Fruit fly (Drosophila melanogaster) whole organism: ENCODE results near the gene Atac1.

Experiments used
- CG8478 ChIP-seq: fragments of >200 bp; optimal IDR thresholded peaks from 2 replicates; lab custom pipeline; 2018; ENCODE audit warnings: inconsistent platforms
- Dll ChIP-seq: fragments of >200 bp; optimal IDR thresholded peaks from 2 replicates; lab custom pipeline; 2017
- EcR ChIP-seq, 2 experiments: fragments of >200 bp; optimal IDR thresholded peaks; 2 replicates each; lab custom pipeline; 2017; ENCODE audit warnings: missing biosample characterization in 2 of 2, missing genetic modification characterization in 2 of 2, missing genetic modification reagents in 2 of 2
- pan ChIP-seq: fragments of >200 bp; optimal IDR thresholded peaks from 2 replicates; lab custom pipeline; 2017
- psq ChIP-seq: fragments of >200 bp; optimal IDR thresholded peaks from 2 replicates; lab custom pipeline; 2017
- usp ChIP-seq: fragments of >200 bp; optimal IDR thresholded peaks from 2 replicates; lab custom pipeline; 2017; ENCODE audit warnings: missing biosample characterization, missing genetic modification characterization, mixed read lengths

Atac1 gene

dm6 chr2L:6960165-6960564 lies at the start of gene Atac1, which contains the start of gene Hmgcl:
Gene Atac1, minus strand, starts transcription at chr2L:6960328.
Gene Hmgcl, plus strand, starts transcription at chr2L:6960377.
- TF ChIP-seq psq (no peak), EcR (GFP tag; optimal IDR thresholded peaks at IDR 0.05; lab: Kevin White, UChicago) (no peak), Dll (lab: Kevin White, UChicago) (no peak), usp (no peak), pan (lab: Kevin White, UChicago) (no peak), CG8478 (lab: Kevin White, UChicago) (no peak)

- TF ChIP-seq psq (no peak), pan (lab: Kevin White, UChicago) (no peak), Dll (lab: Kevin White, UChicago) (no peak), usp (no peak), EcR (GFP tag; optimal IDR thresholded peaks at IDR 0.05; lab: Kevin White, UChicago) (no peak), CG8478 (lab: Kevin White, UChicago) (no peak)
These were observed 47.4 kb upstream of the Atac1 start for dm6 chr2L:7007564-7007963.

DNA sequence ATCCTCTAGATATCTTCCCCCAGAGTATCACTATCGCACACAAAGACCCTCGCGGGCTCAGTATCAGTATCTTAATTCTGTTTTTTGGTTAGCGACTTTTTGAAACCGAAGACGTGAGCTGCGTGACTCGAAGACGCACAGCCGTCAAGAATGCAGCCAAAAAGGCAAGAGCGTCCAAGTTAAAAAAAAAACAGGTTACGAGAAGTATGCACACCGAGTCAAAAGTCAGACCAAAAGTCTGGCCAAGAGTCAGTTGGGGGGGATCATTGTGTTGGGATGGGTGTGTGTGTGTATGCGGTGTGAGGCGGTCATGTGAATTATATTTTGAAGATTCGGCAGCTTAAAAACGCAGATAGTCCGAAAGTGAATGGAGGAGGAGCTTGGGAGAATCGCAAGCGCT lies 45.4 kb upstream of the Atac1 start:
- TF ChIP-seq Dll (lab: Kevin White, UChicago) (no peak), usp (no peak), psq (no peak)

dm6 chr2L:7004304-7004703 lies 44.2 kb upstream of the Atac1 start:
- TF ChIP-seq psq (no peak), EcR (GFP tag; optimal IDR thresholded peaks at IDR 0.05; lab: Kevin White, UChicago) (no peak), pan (lab: Kevin White, UChicago) (no peak), CG8478 (lab: Kevin White, UChicago) (no peak), Dll (lab: Kevin White, UChicago) (no peak), usp (no peak)

DNA sequence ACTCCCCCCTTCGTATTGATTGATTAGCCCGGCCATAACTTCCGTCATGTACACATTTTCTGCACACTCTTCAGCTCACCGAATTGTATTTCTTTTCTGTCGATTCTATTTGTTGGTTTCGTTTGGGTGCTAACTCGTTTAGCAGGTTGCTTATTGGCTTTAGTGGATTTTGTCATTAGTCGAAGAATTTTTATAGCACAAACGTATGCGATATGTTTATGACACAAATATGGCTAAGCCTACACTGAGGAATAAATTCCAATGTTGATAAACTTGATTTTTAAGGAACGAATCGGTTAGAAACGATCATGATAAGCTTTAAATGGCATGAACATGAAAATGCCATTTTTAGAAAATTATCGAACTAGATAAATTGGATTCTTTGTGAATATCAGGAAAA lies 38.6 kb upstream of the Atac1 start:
- TF ChIP-seq psq = no peak
- TF ChIP-seq pan (lab: Kevin White, UChicago) = no peak
- TF ChIP-seq EcR (GFP tag; optimal IDR thresholded peaks at IDR 0.05; lab: Kevin White, UChicago) = no peak
- TF ChIP-seq usp = no peak
- no peak for TF ChIP-seq CG8478 (lab: Kevin White, UChicago)
- TF ChIP-seq Dll (lab: Kevin White, UChicago) = no peak

- TF ChIP-seq EcR (GFP tag; optimal IDR thresholded peaks at IDR 0.05; lab: Kevin White, UChicago) = no peak
- TF ChIP-seq psq = no peak
- TF ChIP-seq usp = no peak
- no peak for TF ChIP-seq pan (lab: Kevin White, UChicago)
These were observed 31.0 kb upstream of the Atac1 start for dm6 chr2L:6991085-6991484.

dm6 chr2L:6971597-6972036 lies 11.5 kb upstream of the Atac1 start, which contains the start of gene snRNP-U1-70K:
Gene snRNP-U1-70K, minus strand, starts transcription at chr2L:6971737.
- TF ChIP-seq usp (no peak), CG8478 (lab: Kevin White, UChicago) (no peak), EcR (GFP tag; optimal IDR thresholded peaks at IDR 0.05; lab: Kevin White, UChicago) (no peak), Dll (lab: Kevin White, UChicago) (no peak), psq (no peak), pan (lab: Kevin White, UChicago) (no peak)

- TF ChIP-seq CG8478 (lab: Kevin White, UChicago) = no peak
- TF ChIP-seq EcR (GFP tag; optimal IDR thresholded peaks at IDR 0.05; lab: Kevin White, UChicago) = no peak
- no peak for TF ChIP-seq psq
- no peak for TF ChIP-seq usp
- no peak for TF ChIP-seq pan (lab: Kevin White, UChicago)
- no peak for TF ChIP-seq Dll (lab: Kevin White, UChicago)
These were observed 10.7 kb upstream of the Atac1 start for dm6 chr2L:6970813-6971212.

DNA sequence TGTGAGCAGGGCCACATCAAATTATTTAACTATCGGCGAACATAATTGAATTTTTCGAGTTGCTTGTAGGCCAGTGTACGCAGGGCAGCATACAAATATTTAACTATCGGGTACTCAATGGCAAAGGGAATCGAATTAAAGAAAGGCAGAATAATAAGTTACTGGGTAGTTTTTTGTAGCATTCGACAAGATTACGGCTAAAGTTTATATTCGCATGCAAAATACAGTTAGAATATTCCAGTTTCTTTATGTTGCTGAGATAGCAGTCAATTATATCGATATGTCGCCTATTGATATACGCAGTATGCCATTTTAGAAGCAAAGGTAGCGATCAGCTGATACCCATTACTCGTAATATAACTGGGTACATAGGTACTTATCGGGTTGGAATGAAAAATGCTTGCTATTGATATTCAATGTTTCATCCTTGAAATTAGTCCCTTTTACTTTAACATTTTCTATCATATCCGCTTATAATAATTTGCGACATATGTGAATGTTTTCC lies 7.9 kb upstream of the Atac1 start:
- TF ChIP-seq pan (lab: Kevin White, UChicago) (peak; percentile 89), EcR (GFP tag; optimal IDR thresholded peaks at IDR 0.05; lab: Kevin White, UChicago) (no peak)

DNA sequence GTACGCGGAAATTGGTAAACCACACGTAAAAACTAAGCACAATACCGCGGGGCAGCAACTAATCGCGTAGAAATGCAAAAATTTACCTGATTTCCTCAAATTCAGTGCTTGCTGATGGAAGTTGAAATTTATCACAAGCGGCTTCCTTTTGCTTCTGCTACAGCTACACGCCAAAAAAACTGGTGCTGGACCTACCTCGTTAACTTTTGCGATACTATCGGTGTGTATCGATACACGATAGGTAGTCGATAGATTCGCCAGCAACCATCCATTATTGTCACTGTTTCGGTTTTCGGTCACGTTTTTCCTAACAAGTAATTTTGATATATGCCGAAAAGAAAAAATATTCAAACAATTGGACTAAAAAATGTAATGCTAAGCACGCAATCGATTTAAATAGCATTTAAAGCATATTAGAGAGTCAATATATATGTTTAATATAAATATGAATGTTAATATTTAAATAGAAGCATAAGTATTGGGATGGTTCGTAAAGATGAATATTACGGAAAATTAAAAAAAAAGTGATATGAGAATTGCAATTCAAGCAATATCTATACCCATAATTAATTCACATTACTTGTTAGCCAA lies 7.4 kb upstream of the Atac1 start, which contains the start of gene Sumo:
TSS of gene Sumo (minus strand) at position 223 of the 591 bp plus-strand sequence.
- TF ChIP-seq usp (no peak), pan (lab: Kevin White, UChicago) (no peak), psq (no peak), EcR (GFP tag; optimal IDR thresholded peaks at IDR 0.05; lab: Kevin White, UChicago) (no peak), CG8478 (lab: Kevin White, UChicago) (no peak), Dll (lab: Kevin White, UChicago) (no peak)

- TF ChIP-seq psq (no peak), Dll (lab: Kevin White, UChicago) (no peak), EcR (GFP tag; optimal IDR thresholded peaks at IDR 0.05; lab: Kevin White, UChicago) (no peak), pan (lab: Kevin White, UChicago) (no peak)
These were observed 6.2 kb upstream of the Atac1 start for dm6 chr2L:6966309-6966708.

dm6 chr2L:6964632-6965031 lies 4.5 kb upstream of the Atac1 start:
- no peak for TF ChIP-seq usp
- no peak for TF ChIP-seq pan (lab: Kevin White, UChicago)
- TF ChIP-seq EcR (GFP tag; optimal IDR thresholded peaks at IDR 0.05; lab: Kevin White, UChicago) = no peak
- no peak for TF ChIP-seq Dll (lab: Kevin White, UChicago)
- TF ChIP-seq CG8478 (lab: Kevin White, UChicago) = no peak
- TF ChIP-seq psq = no peak

DNA sequence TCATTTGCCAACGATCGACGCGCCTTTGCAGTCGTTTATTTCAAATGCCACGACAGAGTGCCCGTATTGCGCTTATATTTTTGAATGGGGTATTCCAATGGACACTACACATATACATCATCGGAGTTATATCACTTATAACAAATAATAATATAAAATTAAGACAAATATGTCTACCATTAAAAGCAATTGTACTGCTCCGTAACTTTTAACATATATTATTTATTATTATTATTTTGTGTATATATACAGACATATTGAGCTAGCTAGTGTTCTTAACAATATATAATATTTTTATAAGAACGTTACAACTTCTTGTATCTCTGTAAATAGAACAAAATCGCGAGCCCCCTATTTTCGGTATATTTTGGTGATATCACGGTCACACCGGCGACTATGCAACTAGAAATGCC lies 3.9 kb upstream of the Atac1 start, which contains the start of the genes sip2 and Coprox:
TSS of gene sip2 (minus strand) at position 53 of the 413 bp plus-strand sequence.
TSS of gene Coprox (plus strand) at position 400 of the 413 bp plus-strand sequence.
- no peak for TF ChIP-seq usp
- no peak for TF ChIP-seq EcR (GFP tag; optimal IDR thresholded peaks at IDR 0.05; lab: Kevin White, UChicago)
- TF ChIP-seq pan (lab: Kevin White, UChicago) = no peak
- TF ChIP-seq CG8478 (lab: Kevin White, UChicago) = no peak
- no peak for TF ChIP-seq Dll (lab: Kevin White, UChicago)
- TF ChIP-seq psq = no peak
